Fruit fly (Drosophila melanogaster): Measurements from ENCODE around the gene CG14662.

The CG14662 gene

dm6 chr3R:4974514-4975314, 9.3 kb downstream of the CG14662 start:
- TF ChIP-seq CTCF (optimal IDR thresholded peaks at IDR 0.05), result no peak
- TF ChIP-seq CG8478 (optimal IDR thresholded peaks at IDR 0.05), result no peak

- TF ChIP-seq CG8478 (optimal IDR thresholded peaks at IDR 0.05) (no peak), CTCF (optimal IDR thresholded peaks at IDR 0.05) (no peak)
These were observed 10.2 kb downstream of the CG14662 start for dm6 chr3R:4973762-4974369.

dm6 chr3R:4972961-4973595, 11.0 kb downstream of the CG14662 start:
- peak; percentile 55 to 66 for TF ChIP-seq CTCF (optimal IDR thresholded peaks at IDR 0.05)
- no peak for TF ChIP-seq CG8478 (optimal IDR thresholded peaks at IDR 0.05)

dm6 chr3R:4970415-4971140, 13.5 kb downstream of the CG14662 start:
- TF ChIP-seq CTCF (optimal IDR thresholded peaks at IDR 0.05) (peak; percentile 100), CG8478 (optimal IDR thresholded peaks at IDR 0.05) (no peak)

dm6 chr3R:4969199-4969778, 14.7 kb downstream of the CG14662 start:
- TF ChIP-seq CTCF (optimal IDR thresholded peaks at IDR 0.05) (peak; percentile 91 to 93), CG8478 (optimal IDR thresholded peaks at IDR 0.05) (no peak)

dm6 chr3R:4967281-4967680, 16.8 kb downstream of the CG14662 start:
- no peak for TF ChIP-seq CTCF (optimal IDR thresholded peaks at IDR 0.05)
- TF ChIP-seq CG8478 (optimal IDR thresholded peaks at IDR 0.05), result no peak

- TF ChIP-seq CTCF (optimal IDR thresholded peaks at IDR 0.05) (no peak), CG8478 (optimal IDR thresholded peaks at IDR 0.05) (no peak)
These were observed 17.6 kb downstream of the CG14662 start for dm6 chr3R:4966246-4966937.

- TF ChIP-seq CG8478 (optimal IDR thresholded peaks at IDR 0.05) (no peak), CTCF (optimal IDR thresholded peaks at IDR 0.05) (no peak)
These were observed 18.9 kb downstream of the CG14662 start, which contains the start of gene Jhbp1 for dm6 chr3R:4965145-4965544. Jhbp1 (plus strand) TSS chr3R:4965445.

dm6 chr3R:4963917-4964316, 20.1 kb downstream of the CG14662 start:
- TF ChIP-seq CTCF (optimal IDR thresholded peaks at IDR 0.05) (no peak), CG8478 (optimal IDR thresholded peaks at IDR 0.05) (no peak)

- TF ChIP-seq CG8478 (optimal IDR thresholded peaks at IDR 0.05) (no peak), CTCF (optimal IDR thresholded peaks at IDR 0.05) (no peak)
These were observed 20.7 kb downstream of the CG14662 start for dm6 chr3R:4963370-4963769.

dm6 chr3R:4962689-4963088, 21.3 kb downstream of the CG14662 start:
- TF ChIP-seq CTCF (optimal IDR thresholded peaks at IDR 0.05) (peak; percentile 60 to 63), CG8478 (optimal IDR thresholded peaks at IDR 0.05) (no peak)

dm6 chr3R:4961946-4962345, 22.1 kb downstream of the CG14662 start:
- TF ChIP-seq CG8478 (optimal IDR thresholded peaks at IDR 0.05), result no peak
- no peak for TF ChIP-seq CTCF (optimal IDR thresholded peaks at IDR 0.05)

dm6 chr3R:4960898-4961819, 22.9 kb downstream of the CG14662 start, which contains the start of gene Jhbp2:
Jhbp2 (minus strand) TSS chr3R:4961351.
- TF ChIP-seq CG8478 (optimal IDR thresholded peaks at IDR 0.05) (no peak), CTCF (optimal IDR thresholded peaks at IDR 0.05) (no peak)

All from S2 (cell line).